Fruit fly (Drosophila melanogaster): ENCODE data around the gene GABA-B-R1.

GABA-B-R1 gene

DNA sequence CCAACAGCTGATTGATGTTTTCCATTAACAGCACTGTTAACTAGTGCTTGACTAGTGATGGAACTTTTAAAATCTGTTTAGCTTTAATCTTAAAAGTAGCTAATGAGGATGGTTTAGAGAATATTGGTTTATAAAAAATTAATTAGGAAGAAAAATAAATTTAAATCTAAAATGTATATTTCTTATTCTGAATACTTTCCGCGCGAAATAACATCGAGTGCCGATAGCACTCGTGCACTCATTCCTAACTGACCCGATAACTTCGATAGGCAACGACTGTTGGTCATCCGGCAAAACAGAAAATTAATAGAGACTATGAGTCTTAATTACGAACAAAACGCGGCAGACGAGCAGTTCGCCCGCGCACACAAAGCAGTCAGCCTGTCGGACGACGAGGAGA, 6.4 kb upstream of the GABA-B-R1 start, which contains the start of the genes THG and Rnmt (continued):
- peak; percentile 66 for TF ChIP-seq CG15336 (GFP tag; IDR thresholded peaks at IDR 0.05)
- peak; percentile 40 for TF ChIP-seq CG1621 (tag; optimal IDR thresholded peaks at IDR 0.05)
- TF ChIP-seq Blimp-1 (GFP tag; optimal IDR thresholded peaks at IDR 0.05): no peak
- TF ChIP-seq Hr4 (GFP tag; optimal IDR thresholded peaks at IDR 0.05): peak; percentile 75
- no peak for TF ChIP-seq Lpt (GFP tag; optimal IDR thresholded peaks at IDR 0.05)
- TF ChIP-seq fd59A (GFP tag; optimal IDR thresholded peaks at IDR 0.05): peak; percentile 13
- TF ChIP-seq CG8632 (GFP tag; optimal IDR thresholded peaks at IDR 0.05): peak; percentile 58
- TF ChIP-seq salr (GFP tag; optimal IDR thresholded peaks at IDR 0.05): peak; percentile 14 to 63
- TF ChIP-seq Ets21C (GFP tag; optimal IDR thresholded peaks at IDR 0.05): peak; percentile 60
- TF ChIP-seq Smox (GFP tag; optimal IDR thresholded peaks at IDR 0.05): peak; percentile 79
- TF ChIP-seq acj6 (GFP tag; optimal IDR thresholded peaks at IDR 0.05): peak; percentile 74
- no peak for TF ChIP-seq CG9139 (GFP tag; optimal IDR thresholded peaks at IDR 0.05)
- TF ChIP-seq CG3919 (GFP tag; optimal IDR thresholded peaks at IDR 0.05): no peak
- TF ChIP-seq CG6792 (GFP tag; optimal IDR thresholded peaks at IDR 0.05): peak; percentile 69
- TF ChIP-seq Met (GFP tag; optimal IDR thresholded peaks at IDR 0.05): no peak
- no peak for TF ChIP-seq CG10669 (GFP tag; optimal IDR thresholded peaks at IDR 0.05)
- TF ChIP-seq eg (GFP tag; IDR thresholded peaks at IDR 0.05): peak; percentile 78; the same call in 2 of the 3 replicates
- TF ChIP-seq fkh (GFP tag; optimal IDR thresholded peaks at IDR 0.05): no peak
- TF ChIP-seq CG4318 (GFP tag; optimal IDR thresholded peaks at IDR 0.05): no peak
- TF ChIP-seq svp (GFP tag): no peak
- peak; percentile 79 for TF ChIP-seq OdsH (GFP tag; optimal IDR thresholded peaks at IDR 0.05)
- TF ChIP-seq Sox14 (GFP tag; optimal IDR thresholded peaks at IDR 0.05): peak; percentile 72
- no peak for TF ChIP-seq CG6854 (GFP tag; optimal IDR thresholded peaks at IDR 0.05)
- TF ChIP-seq CG11294 (GFP tag; IDR thresholded peaks at IDR 0.05): peak; percentile 58
- no peak for TF ChIP-seq spab (GFP tag; optimal IDR thresholded peaks at IDR 0.05)
- peak; percentile 52 for TF ChIP-seq Sox15 (GFP tag; optimal IDR thresholded peaks at IDR 0.05)
- TF ChIP-seq Ets96B (tag; optimal IDR thresholded peaks at IDR 0.05): peak; percentile 63
- TF ChIP-seq CG10631 (GFP tag; optimal IDR thresholded peaks at IDR 0.05): peak; percentile 84
- peak; percentile 26 for TF ChIP-seq CG7368 (GFP tag; optimal IDR thresholded peaks at IDR 0.05)
- TF ChIP-seq pdm3 (GFP tag; optimal IDR thresholded peaks at IDR 0.05): peak; percentile 77
- TF ChIP-seq esn (GFP tag; optimal IDR thresholded peaks at IDR 0.05): peak; percentile 85

DNA sequence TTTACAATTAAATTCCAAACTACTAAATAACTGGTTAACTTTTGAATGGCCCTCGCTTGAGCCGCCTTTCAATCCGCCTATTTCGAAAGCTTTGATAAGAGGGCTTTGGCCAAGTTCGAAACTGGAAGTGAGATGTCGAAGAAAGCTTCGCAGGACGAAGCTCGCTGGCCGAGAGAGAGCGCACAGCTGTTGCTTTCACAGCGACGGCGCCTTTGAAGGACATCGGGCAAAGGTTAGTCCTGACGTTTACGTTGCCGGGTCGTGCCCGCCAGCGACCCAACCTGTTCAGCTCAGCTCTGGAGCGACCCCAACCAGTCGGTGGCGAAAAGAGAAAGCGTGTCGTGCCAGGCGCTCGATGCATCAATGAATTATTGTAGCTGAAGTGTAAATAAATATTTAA, 4.4 kb upstream of the GABA-B-R1 start:
- TF ChIP-seq CG11762 (GFP tag; optimal IDR thresholded peaks at IDR 0.05; ENCODE audit: insufficient read depth) (no peak), CG8119 (GFP tag; IDR thresholded peaks at IDR 0.05) (no peak), CG31627 (GFP tag; optimal IDR thresholded peaks at IDR 0.05) (no peak), Gug (GFP tag; IDR thresholded peaks at IDR 0.05) (no peak)

DNA sequence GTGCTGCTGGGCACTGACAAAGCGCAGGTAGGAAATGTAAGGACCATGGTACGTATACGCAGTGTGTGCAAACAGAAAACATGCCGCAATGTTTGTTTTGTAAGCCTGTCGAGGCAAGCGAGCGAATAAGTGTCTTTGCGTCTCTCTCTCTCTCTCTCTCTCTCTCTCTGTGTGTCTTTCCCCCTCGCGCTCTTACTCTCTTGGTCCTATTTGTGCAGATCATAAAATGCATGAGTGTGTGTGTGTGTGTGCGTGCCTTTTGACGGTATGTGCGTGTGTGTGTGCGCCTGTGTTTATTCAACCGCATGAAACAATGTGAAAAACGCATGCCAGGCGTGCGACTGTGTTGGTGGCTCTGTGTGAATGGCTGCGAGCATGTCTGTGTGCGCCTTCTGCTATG, 2.6 kb upstream of the GABA-B-R1 start:
- TF ChIP-seq Lpt (GFP tag; optimal IDR thresholded peaks at IDR 0.05) (no peak), ss (GFP tag; optimal IDR thresholded peaks at IDR 0.05) (peak in 1 of 2 experiments; percentile 7), Gug (GFP tag; IDR thresholded peaks at IDR 0.05) (no peak)

DNA sequence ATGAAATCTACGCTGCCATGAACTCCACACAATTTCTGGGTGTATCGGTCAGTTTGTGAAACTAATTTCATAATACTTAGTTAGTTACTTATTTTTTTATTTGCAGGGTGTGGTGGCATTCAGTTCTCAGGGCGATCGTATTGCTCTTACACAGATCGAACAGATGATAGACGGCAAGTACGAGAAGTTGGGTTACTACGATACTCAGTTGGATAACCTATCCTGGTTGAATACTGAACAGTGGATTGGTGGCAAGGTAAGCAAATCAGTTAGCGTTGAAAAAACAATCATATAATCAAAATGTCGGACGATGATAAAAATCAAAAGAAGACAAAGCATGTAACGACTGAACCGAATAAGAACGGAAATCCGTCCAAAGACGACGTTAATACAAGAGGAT, 10.5 kb downstream of the GABA-B-R1 start, which contains the start of gene CG33310:
Gene CG33310, plus strand, starts transcription at position 301 of the 400 bp plus-strand sequence.
- TF ChIP-seq Sox15 (GFP tag; optimal IDR thresholded peaks at IDR 0.05) (no peak), Hr39 (GFP tag; optimal IDR thresholded peaks at IDR 0.05) (no peak), CG7368 (GFP tag; optimal IDR thresholded peaks at IDR 0.05) (no peak), CG9139 (GFP tag; optimal IDR thresholded peaks at IDR 0.05) (no peak), CG11294 (GFP tag; IDR thresholded peaks at IDR 0.05) (no peak), spab (GFP tag; optimal IDR thresholded peaks at IDR 0.05) (no peak), salr (GFP tag; optimal IDR thresholded peaks at IDR 0.05) (no peak), dsx (GFP tag; optimal IDR thresholded peaks at IDR 0.05; ENCODE audit: poor library complexity, severe bottlenecking) (no peak), Eip93F (GFP tag; optimal IDR thresholded peaks at IDR 0.05) (no peak), pdm3 (GFP tag; optimal IDR thresholded peaks at IDR 0.05) (no peak), Eip75B (GFP tag; optimal IDR thresholded peaks at IDR 0.05) (no peak), Lpt (GFP tag; optimal IDR thresholded peaks at IDR 0.05) (no peak), acj6 (GFP tag; optimal IDR thresholded peaks at IDR 0.05) (no peak), svp (GFP tag) (no peak), vri (GFP tag; optimal IDR thresholded peaks at IDR 0.05) (no peak), CG10631 (GFP tag; optimal IDR thresholded peaks at IDR 0.05) (no peak), Hr4 (GFP tag; optimal IDR thresholded peaks at IDR 0.05) (no peak), CG16779 (tag; optimal IDR thresholded peaks at IDR 0.05) (no peak), CG6854 (GFP tag; optimal IDR thresholded peaks at IDR 0.05) (no peak), dac (GFP tag; optimal IDR thresholded peaks at IDR 0.05) (no peak)

Data from whole organism, prepupa.